Fruit fly (Drosophila melanogaster) whole organism, embryonic: ENCODE results near the gene CG11768.

Source experiments
- Aef1 ChIP-seq: fragments of 200-800 bp; sonication (Bioruptor generic); IDR thresholded peaks from 3 replicates; pipeline ENCODE4 v1.3.6; 2022; ENCODE audit warnings: missing biosample characterization, missing genetic modification characterization
- Awh ChIP-seq: fragments of 200-800 bp; sonication (Bioruptor generic); IDR thresholded peaks from 2 replicates; pipeline ENCODE4, ENCODE4 v1.3.6; 2022; ENCODE audit warnings: missing biosample characterization, missing genetic modification characterization
- BEAF-32 ChIP-seq: fragments of 200-800 bp; sonication (Bioruptor generic); optimal IDR thresholded peaks from 3 replicates; lab custom pipeline; 2017; ENCODE audit warnings: missing biosample characterization, missing genetic modification characterization, mild to moderate bottlenecking, moderate library complexity, missing genetic modification reagents
- Bgb ChIP-seq: fragments of 200-800 bp; sonication (Bioruptor generic); IDR thresholded peaks from 2 replicates; pipeline ENCODE4 v1.3.6; 2022; ENCODE audit warnings: missing biosample characterization, missing genetic modification characterization; ENCODE audit not compliant: partially characterized antibody
- C15 ChIP-seq: fragments of 200-800 bp; sonication (Bioruptor generic); IDR thresholded peaks from 3 replicates; pipeline ENCODE4 v1.3.6; 2022; ENCODE audit warnings: missing biosample characterization, missing genetic modification characterization
- CG11247 ChIP-seq: fragments of 200-800 bp; sonication (Bioruptor generic); IDR thresholded peaks from 2 replicates; pipeline ENCODE4 v1.3.6; 2022; ENCODE audit warnings: missing biosample characterization, missing genetic modification characterization
- CG12219 ChIP-seq: fragments of 200-800 bp; sonication (Bioruptor generic); optimal IDR thresholded peaks from 3 replicates; lab custom pipeline; 2018; ENCODE audit warnings: missing biosample characterization, mild to moderate bottlenecking, missing genetic modification characterization
- CG12236 ChIP-seq: fragments of 200-800 bp; sonication (Bioruptor generic); optimal IDR thresholded peaks from 2 replicates; lab custom pipeline; 2016; ENCODE audit warnings: missing biosample characterization, missing genetic modification characterization
- CG12744 ChIP-seq: fragments of 200-800 bp; sonication (Bioruptor generic); optimal IDR thresholded peaks from 2 replicates; lab custom pipeline; 2016; ENCODE audit warnings: missing biosample characterization, missing genetic modification characterization
- CG12769 ChIP-seq: fragments of 200-800 bp; sonication (Bioruptor generic); optimal IDR thresholded peaks from 2 replicates; lab custom pipeline; 2019; ENCODE audit warnings: missing biosample characterization, mild to moderate bottlenecking, missing genetic modification characterization, moderate library complexity
- CG13624 ChIP-seq: fragments of 200-800 bp; sonication (Bioruptor generic); optimal IDR thresholded peaks from 2 replicates; lab custom pipeline; 2016; ENCODE audit warnings: missing biosample characterization, missing genetic modification characterization
- CG14667 ChIP-seq: fragments of 200-800 bp; sonication (Bioruptor generic); IDR thresholded peaks from 2 replicates; pipeline ENCODE4 v1.3.6; 2022; ENCODE audit warnings: missing biosample characterization, missing genetic modification characterization
- CG15479 ChIP-seq: fragments of 200-800 bp; sonication (Bioruptor generic); optimal IDR thresholded peaks from 3 replicates; lab custom pipeline; 2019; ENCODE audit warnings: missing biosample characterization, mild to moderate bottlenecking, missing genetic modification characterization, moderate library complexity
- CG17912 ChIP-seq: fragments of 200-800 bp; sonication (Bioruptor generic); optimal IDR thresholded peaks from 2 replicates; lab custom pipeline; 2018; ENCODE audit warnings: missing biosample characterization, mild to moderate bottlenecking, missing genetic modification characterization
- CG32772 ChIP-seq: fragments of 200-800 bp; sonication (Bioruptor generic); IDR thresholded peaks from 2 replicates; pipeline ENCODE4 v1.3.6; 2022; ENCODE audit warnings: missing biosample characterization, missing genetic modification characterization
- CG33213 ChIP-seq: fragments of 200-800 bp; sonication (Bioruptor generic); optimal IDR thresholded peaks from 3 replicates; lab custom pipeline; 2016; ENCODE audit warnings: missing biosample characterization, missing genetic modification characterization
- CG34224 ChIP-seq: fragments of 200-800 bp; sonication (Bioruptor generic); IDR thresholded peaks from 3 replicates; pipeline ENCODE4 v1.3.6; 2022; ENCODE audit warnings: missing biosample characterization, missing genetic modification characterization; ENCODE audit not compliant: partially characterized antibody
- CG34422 ChIP-seq: fragments of 200-800 bp; sonication (Bioruptor generic); IDR thresholded peaks from 3 replicates; pipeline ENCODE4 v1.3.6; 2022; ENCODE audit warnings: missing biosample characterization, missing genetic modification characterization
- CG4424 ChIP-seq: fragments of 200-800 bp; sonication (Bioruptor generic); optimal IDR thresholded peaks from 3 replicates; lab custom pipeline; 2016; ENCODE audit warnings: missing biosample characterization, missing genetic modification characterization
- CG6689 ChIP-seq: fragments of 200-800 bp; sonication (Bioruptor generic); IDR thresholded peaks from 2 replicates; pipeline ENCODE4 v1.3.6; 2022; ENCODE audit warnings: missing biosample characterization, missing genetic modification characterization
- CG7745 ChIP-seq: fragments of 200-800 bp; sonication (Bioruptor generic); optimal IDR thresholded peaks from 2 replicates; lab custom pipeline; 2018; ENCODE audit warnings: missing biosample characterization, mild to moderate bottlenecking, missing genetic modification characterization, moderate library complexity
- CTCF ChIP-seq: fragments of 200-800 bp; sonication (Bioruptor generic); optimal IDR thresholded peaks from 2 replicates; lab custom pipeline; 2017; ENCODE audit warnings: missing biosample characterization, mild to moderate bottlenecking, missing genetic modification characterization, moderate library complexity
- D19B ChIP-seq: fragments of 200-800 bp; sonication (Bioruptor generic); optimal IDR thresholded peaks from 2 replicates; lab custom pipeline; 2017; ENCODE audit warnings: missing biosample characterization, mild to moderate bottlenecking, missing genetic modification characterization
- Jarid2 ChIP-seq: fragments of 200-800 bp; sonication (Bioruptor generic); optimal IDR thresholded peaks from 3 replicates; lab custom pipeline; 2017; ENCODE audit warnings: mild to moderate bottlenecking, missing biosample characterization, missing genetic modification reagents, missing genetic modification characterization
- NC2α ChIP-seq: fragments of 200-800 bp; sonication (Bioruptor generic); optimal IDR thresholded peaks from 2 replicates; lab custom pipeline; 2016; ENCODE audit warnings: missing biosample characterization, missing genetic modification characterization
- Rfx ChIP-seq: fragments of 200-800 bp; sonication (Bioruptor generic); IDR thresholded peaks from 2 replicates; pipeline ENCODE4 v1.3.6; 2022; ENCODE audit warnings: missing biosample characterization, missing genetic modification characterization
- Sry-δ ChIP-seq: fragments of 200-800 bp; sonication (Bioruptor generic); optimal IDR thresholded peaks from 2 replicates; lab custom pipeline; 2016; ENCODE audit warnings: missing biosample characterization, missing genetic modification characterization
- Usf ChIP-seq: fragments of 200-800 bp; sonication (Bioruptor generic); optimal IDR thresholded peaks from 2 replicates; lab custom pipeline; 2017; ENCODE audit warnings: missing genotype, missing biosample characterization, missing genetic modification characterization
- Vsx1 ChIP-seq: fragments of 200-800 bp; sonication (Bioruptor generic); optimal IDR thresholded peaks from 2 replicates; lab custom pipeline; 2017; ENCODE audit warnings: missing biosample characterization, mild to moderate bottlenecking, missing genetic modification characterization, missing genetic modification reagents
- Xbp1 ChIP-seq: fragments of 200-800 bp; sonication (Bioruptor generic); optimal IDR thresholded peaks from 3 replicates; lab custom pipeline; 2016; ENCODE audit warnings: missing biosample characterization, mild to moderate bottlenecking, missing genetic modification characterization
- bsh ChIP-seq, 2 experiments: fragments of 200-800 bp; sonication (Bioruptor generic); optimal IDR thresholded peaks; 2 replicates each; lab custom pipeline; 2017 to 2018; ENCODE audit warnings: mild to moderate bottlenecking in 2 of 2, missing biosample characterization in 2 of 2, missing genetic modification characterization in 2 of 2, moderate library complexity in 1 of 2
- cato ChIP-seq: fragments of 200-800 bp; sonication (Bioruptor generic); optimal IDR thresholded peaks from 2 replicates; lab custom pipeline; 2016; ENCODE audit warnings: missing biosample characterization, missing genetic modification characterization, borderline replicate concordance
- chif ChIP-seq, 2 experiments: fragments of 200-800 bp; sonication (Bioruptor generic); optimal IDR thresholded peaks; 3 replicates each; lab custom pipeline; 2016; ENCODE audit warnings: missing biosample characterization in 2 of 2, missing genetic modification characterization in 2 of 2
- chm ChIP-seq: fragments of 200-800 bp; sonication (Bioruptor generic); IDR thresholded peaks from 2 replicates; pipeline ENCODE4 v1.3.6; 2022; ENCODE audit warnings: missing biosample characterization, missing genetic modification characterization
- ci ChIP-seq: fragments of 200-800 bp; sonication (Bioruptor generic); IDR thresholded peaks from 3 replicates; pipeline ENCODE4 v1.3.6; 2022; ENCODE audit warnings: missing biosample characterization, missing genetic modification characterization
- dan ChIP-seq: fragments of 200-800 bp; sonication (Bioruptor generic); IDR thresholded peaks from 2 replicates; pipeline ENCODE4 v1.3.6; 2022; ENCODE audit warnings: missing biosample characterization, missing genetic modification characterization
- dmrt11E ChIP-seq: fragments of 200-800 bp; sonication (Bioruptor generic); optimal IDR thresholded peaks from 3 replicates; lab custom pipeline; 2018; ENCODE audit warnings: missing biosample characterization, mild to moderate bottlenecking, missing genetic modification characterization, moderate library complexity
- exex ChIP-seq: fragments of 200-800 bp; sonication (Bioruptor generic); optimal IDR thresholded peaks from 4 replicates; lab custom pipeline; 2018; ENCODE audit warnings: missing biosample characterization, mild to moderate bottlenecking, missing genetic modification characterization, moderate library complexity
- fd64A ChIP-seq: fragments of 200-800 bp; sonication (Bioruptor generic); optimal IDR thresholded peaks from 3 replicates; lab custom pipeline; 2018; ENCODE audit warnings: missing biosample characterization, mild to moderate bottlenecking, missing genetic modification characterization
- ham ChIP-seq: fragments of 200-800 bp; sonication (Bioruptor generic); IDR thresholded peaks from 2 replicates; pipeline ENCODE4 v1.3.6; 2022; ENCODE audit warnings: missing biosample characterization, missing genetic modification characterization
- hth ChIP-seq: fragments of >200 bp; optimal IDR thresholded peaks from 2 replicates; lab custom pipeline; 2017; ENCODE audit warnings: inconsistent platforms
- klu ChIP-seq: fragments of 200-800 bp; sonication (Bioruptor generic); IDR thresholded peaks from 2 replicates; pipeline ENCODE4 v1.3.6; 2022; ENCODE audit warnings: missing biosample characterization, missing genetic modification characterization
- mirr ChIP-seq: fragments of 200-800 bp; sonication (Bioruptor generic); optimal IDR thresholded peaks from 3 replicates; lab custom pipeline; 2018; ENCODE audit warnings: missing biosample characterization, mild to moderate bottlenecking, missing genetic modification characterization
- p53 ChIP-seq: fragments of 200-800 bp; sonication (Bioruptor generic); optimal IDR thresholded peaks from 2 replicates; lab custom pipeline; 2016; ENCODE audit warnings: missing biosample characterization, missing genetic modification characterization
- pfk ChIP-seq: fragments of 200-800 bp; sonication (Bioruptor generic); optimal IDR thresholded peaks from 2 replicates; lab custom pipeline; 2018; ENCODE audit warnings: missing biosample characterization, mild to moderate bottlenecking, missing genetic modification characterization, moderate library complexity
- psq ChIP-seq: fragments of 200-800 bp; sonication (Bioruptor generic); optimal IDR thresholded peaks from 2 replicates; lab custom pipeline; 2017; ENCODE audit warnings: missing biosample characterization, missing genetic modification characterization
- ranshi ChIP-seq: fragments of 200-800 bp; sonication (Bioruptor generic); IDR thresholded peaks from 2 replicates; pipeline ENCODE4 v1.3.6; 2022; ENCODE audit warnings: missing biosample characterization, missing genetic modification characterization
- trem ChIP-seq: fragments of 200-800 bp; optimal IDR thresholded peaks from 3 replicates; lab custom pipeline; 2019; ENCODE audit warnings: missing biosample characterization, mild to moderate bottlenecking, missing genetic modification characterization, moderate library complexity
- vvl ChIP-seq: fragments of 200-800 bp; sonication (Bioruptor generic); IDR thresholded peaks from 2 replicates; pipeline ENCODE4 v1.3.6; 2022; ENCODE audit warnings: missing biosample characterization, missing genetic modification characterization
- yki ChIP-seq: fragments of >200 bp; optimal IDR thresholded peaks from 3 replicates; lab custom pipeline; 2018
- zf30C ChIP-seq: fragments of 200-800 bp; sonication (Bioruptor generic); optimal IDR thresholded peaks from 3 replicates; lab custom pipeline; 2018; ENCODE audit warnings: missing biosample characterization, mild to moderate bottlenecking, missing genetic modification characterization

CG11768 gene

dm6 chr3R:8811323-8811936 is 43.4 kb upstream of the CG11768 start (continued):
- TF ChIP-seq CG6689 (peak; percentile 98), chm (GFP tag; lab: Robert Waterston, UW) (peak; percentile 98), CG34422 (GFP tag; lab: Robert Waterston, UW) (peak; percentile 98), dan (GFP tag; lab: Robert Waterston, UW) (no peak), Jarid2 (GFP tag; lab: Kevin White, UChicago) (peak; percentile 92), Bgb (GFP tag; lab: Robert Waterston, UW) (peak; percentile 61; the same call in 1 of the 2 replicates), CG12219 (GFP tag; lab: Kevin White, UChicago) (peak; percentile 99), ranshi (GFP tag; lab: Robert Waterston, UW) (peak; percentile 99), ham (GFP tag; lab: Robert Waterston, UW) (peak; percentile 97), CG12769 (tag; lab: Kevin White, UChicago) (peak; percentile 100), CG14667 (GFP tag; lab: Robert Waterston, UW) (peak; percentile 98), CG13624 (GFP tag; lab: Kevin White, UChicago) (peak; percentile 99), CG17912 (GFP tag; lab: Kevin White, UChicago) (peak; percentile 95), psq (peak; percentile 95), C15 (peak; percentile 98), D19B (peak; percentile 100), CTCF (GFP tag; lab: Kevin White, UChicago) (peak; percentile 75), CG4424 (GFP tag; lab: Kevin White, UChicago) (peak; percentile 99), Xbp1 (GFP tag; lab: Kevin White, UChicago) (peak; percentile 99), CG11247 (GFP tag; lab: Robert Waterston, UW) (peak; percentile 99), vvl (GFP tag; lab: Robert Waterston, UW) (peak; percentile 99), Sry-δ (peak; percentile 78), Awh (GFP tag; lab: Robert Waterston, UW) (peak; percentile 98), NC2α (GFP tag; lab: Kevin White, UChicago) (peak; percentile 98), chif (GFP tag; optimal IDR thresholded peaks at IDR 0.05; lab: Kevin White, UChicago) (peak; percentile 98 to 99), cato (GFP tag; lab: Kevin White, UChicago) (peak; percentile 98), Vsx1 (GFP tag; lab: Kevin White, UChicago) (peak; percentile 95), Aef1 (GFP tag; lab: Robert Waterston, UW) (peak; percentile 99), p53 (GFP tag; lab: Kevin White, UChicago) (peak; percentile 93), BEAF-32 (peak; percentile 32), dmrt11E (peak; percentile 96), bsh (GFP tag; optimal IDR thresholded peaks at IDR 0.05; lab: Kevin White, UChicago) (peak; percentile 96 to 99), zf30C (GFP tag; lab: Kevin White, UChicago) (peak; percentile 3), klu (GFP tag; lab: Robert Waterston, UW) (peak; percentile 97), CG34224 (GFP tag; lab: Robert Waterston, UW) (no peak; the same call in 2 of the 3 replicates), pfk (GFP tag; lab: Kevin White, UChicago) (peak; percentile 45), Rfx (GFP tag; lab: Robert Waterston, UW) (peak; percentile 99), CG15479 (GFP tag; lab: Kevin White, UChicago) (peak; percentile 51), Usf (GFP tag; lab: Kevin White, UChicago) (peak; percentile 98), ci (peak; percentile 99), exex (tag; lab: Kevin White, UChicago) (peak; percentile 94), fd64A (GFP tag; lab: Kevin White, UChicago) (peak; percentile 94), hth (lab: Kevin White, UChicago) (no peak), trem (tag; lab: Kevin White, UChicago) (peak; percentile 94), CG33213 (GFP tag; lab: Kevin White, UChicago) (peak; percentile 99), CG12744 (GFP tag; lab: Kevin White, UChicago) (peak; percentile 99), mirr (GFP tag; lab: Kevin White, UChicago) (peak; percentile 98), CG32772 (GFP tag; lab: Robert Waterston, UW) (peak; percentile 98), yki (lab: Kevin White, UChicago) (no peak), CG7745 (peak; percentile 89), CG12236 (GFP tag; lab: Kevin White, UChicago) (peak; percentile 98)
